Fruit fly (Drosophila melanogaster): ENCODE results near the gene Gba1b.
A peak's percentile ranks its signal among the peaks of the same experiment; 100 is the strongest.

Gene Gba1b

DNA sequence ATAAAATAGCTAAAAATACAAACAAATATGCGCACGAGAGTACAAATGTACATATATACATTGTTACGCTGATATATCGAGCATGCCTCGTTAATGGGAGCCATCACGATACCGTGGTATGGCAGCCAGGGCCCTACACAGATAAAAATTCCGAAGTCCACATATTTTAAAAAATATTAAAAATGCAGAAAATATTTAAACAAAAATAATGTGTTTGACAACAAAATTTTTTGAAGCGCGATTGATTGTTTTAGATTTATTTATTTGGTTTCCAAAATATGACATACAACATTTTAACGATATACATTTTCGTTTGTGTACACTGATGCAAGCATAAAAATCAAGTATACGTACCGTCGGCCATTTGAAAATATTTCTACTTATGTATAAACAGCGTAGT is 22.1 kb downstream of the Gba1b start (continued):
- TF ChIP-seq Fer2 (tag; optimal IDR thresholded peaks at IDR 0.05) (peak; percentile 45), Mad (GFP tag; optimal IDR thresholded peaks at IDR 0.05) (peak; percentile 49), Hr3 (GFP tag; optimal IDR thresholded peaks at IDR 0.05) (peak; percentile 66), odd (GFP tag; optimal IDR thresholded peaks at IDR 0.05) (peak; percentile 34), ranshi (GFP tag; IDR thresholded peaks at IDR 0.05) (peak; percentile 73), CG3847 (GFP tag; IDR thresholded peaks at IDR 0.05) (peak; percentile 76), Usf (GFP tag; optimal IDR thresholded peaks at IDR 0.05) (peak; percentile 64), NfI (GFP tag; optimal IDR thresholded peaks at IDR 0.05) (peak; percentile 65), sisA (GFP tag; IDR thresholded peaks at IDR 0.05) (peak; percentile 72), CG1024 (GFP tag; IDR thresholded peaks at IDR 0.05) (no peak; the same call in 1 of the 2 replicates), CG3065 (GFP tag; optimal IDR thresholded peaks at IDR 0.05) (peak; percentile 13), hkb (optimal IDR thresholded peaks at IDR 0.05) (no peak), hkb (GFP tag; IDR thresholded peaks at IDR 0.05) (peak; percentile 89), CG11560 (tag; IDR thresholded peaks at IDR 0.05) (peak; percentile 58; the same call in 2 of the 3 replicates), schlank (tag; optimal IDR thresholded peaks at IDR 0.05) (peak; percentile 72), fu2 (GFP tag; optimal IDR thresholded peaks at IDR 0.05) (peak; percentile 65), CG8290 (GFP tag; optimal IDR thresholded peaks at IDR 0.05) (peak; percentile 21), CG8290 (tag; optimal IDR thresholded peaks at IDR 0.05) (peak in 1 of 2 experiments; percentile 24), CG1529 (GFP tag; optimal IDR thresholded peaks at IDR 0.05) (no peak), hbn (GFP tag; IDR thresholded peaks at IDR 0.05; ENCODE audit: partially characterized antibody) (no peak), Med (GFP tag) (peak; percentile 95), Jarid2 (GFP tag; optimal IDR thresholded peaks at IDR 0.05) (peak; percentile 60), ac (GFP tag; optimal IDR thresholded peaks at IDR 0.05) (no peak), CG14050 (GFP tag; IDR thresholded peaks at IDR 0.05) (peak; percentile 67), CG1233 (GFP tag; optimal IDR thresholded peaks at IDR 0.05) (peak; percentile 70), CG4707 (GFP tag; optimal IDR thresholded peaks at IDR 0.05) (no peak)

DNA sequence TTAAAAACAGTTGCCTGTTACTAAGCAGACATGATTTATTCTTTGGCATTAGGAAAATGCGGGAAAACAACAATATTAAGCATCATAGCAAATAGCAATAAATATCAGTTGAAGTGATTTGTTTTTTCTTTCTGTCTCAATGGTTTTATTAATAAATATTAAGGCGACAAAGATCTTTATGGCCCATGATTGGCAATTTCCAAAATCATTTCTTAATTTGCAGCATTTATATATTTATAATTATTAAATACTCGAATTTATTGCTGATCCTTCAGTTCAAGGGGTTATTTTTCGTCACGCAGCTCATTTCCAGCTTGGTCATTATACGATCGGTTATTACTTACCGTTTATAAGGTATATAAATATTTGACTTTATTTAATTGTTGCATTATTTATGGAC is 23.1 kb downstream of the Gba1b start:
- TF ChIP-seq exex (tag; optimal IDR thresholded peaks at IDR 0.05): peak; percentile 96
- TF ChIP-seq CG30431 (GFP tag; optimal IDR thresholded peaks at IDR 0.05): no peak

DNA sequence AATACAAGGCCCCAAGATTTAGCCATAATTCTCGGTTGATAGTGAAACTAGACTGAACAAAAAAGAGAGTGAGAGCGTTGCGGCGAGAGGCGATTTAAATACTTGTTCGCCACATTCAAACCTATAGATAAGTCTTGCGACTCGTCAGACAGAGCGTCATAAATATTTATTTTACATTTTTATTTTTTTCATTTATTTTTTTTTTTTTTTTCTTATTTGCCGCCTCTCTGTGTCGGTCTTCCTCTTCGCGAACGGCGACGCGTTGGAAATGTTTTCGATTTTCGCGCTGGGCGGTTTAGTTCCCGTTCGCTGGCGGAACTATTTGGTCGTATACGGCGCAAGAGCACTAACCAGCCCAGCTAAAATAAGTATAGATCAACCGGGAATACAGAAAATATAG is 23.5 kb downstream of the Gba1b start:
- TF ChIP-seq CG16779 (GFP tag; IDR thresholded peaks at IDR 0.05) (no peak), CG32767 (GFP tag; IDR thresholded peaks at IDR 0.05) (no peak), lov (optimal IDR thresholded peaks at IDR 0.05) (no peak), lov (GFP tag; IDR thresholded peaks at IDR 0.05) (no peak), CG2889 (GFP tag; IDR thresholded peaks at IDR 0.05) (no peak), pita (GFP tag; optimal IDR thresholded peaks at IDR 0.05) (no peak), sens (GFP tag) (peak; percentile 41), CG10543 (GFP tag; optimal IDR thresholded peaks at IDR 0.05) (peak; percentile 0), CG13287 (GFP tag; IDR thresholded peaks at IDR 0.05; ENCODE audit: partially characterized antibody) (peak; percentile 22; the same call in 1 of the 2 replicates), pfk (GFP tag; optimal IDR thresholded peaks at IDR 0.05) (no peak), CG14441 (GFP tag; IDR thresholded peaks at IDR 0.05) (no peak), lab (GFP tag; optimal IDR thresholded peaks at IDR 0.05) (peak; percentile 29), nom (GFP tag; optimal IDR thresholded peaks at IDR 0.05) (peak; percentile 88), CG10431 (GFP tag; optimal IDR thresholded peaks at IDR 0.05) (no peak), luna (GFP tag; optimal IDR thresholded peaks at IDR 0.05) (no peak), Adf1 (GFP tag; IDR thresholded peaks at IDR 0.05) (0 out of 2 replicates have a peak, but pooled peaks have one; percentile 19), Drgx (GFP tag; IDR thresholded peaks at IDR 0.05) (peak; percentile 51; the same call in 1 of the 2 replicates), vvl (GFP tag; IDR thresholded peaks at IDR 0.05) (0 out of 2 replicates have a peak, but pooled peaks have one; percentile 27), caup (GFP tag; optimal IDR thresholded peaks at IDR 0.05; ENCODE audit: severe bottlenecking) (no peak), Trl (optimal IDR thresholded peaks at IDR 0.05) (peak in 1 of 2 experiments; percentile 31), Trl (GFP tag; optimal IDR thresholded peaks at IDR 0.05) (no peak), Opbp (GFP tag; IDR thresholded peaks at IDR 0.05; ENCODE audit: partially characterized antibody) (no peak), CG30431 (GFP tag; optimal IDR thresholded peaks at IDR 0.05) (no peak), klu (GFP tag; IDR thresholded peaks at IDR 0.05) (no peak)
